Worm (Caenorhabditis elegans) whole organism, L3 larva: ENCODE results near the gene W05H7.1.

Source experiments
- R02D3.7 ChIP-seq: fragments of 150-350 bp; optimal IDR thresholded peaks from 2 replicates; lab custom pipeline; 2014; ENCODE audit warnings: missing biosample characterization, missing genetic modification characterization
- ZK546.5 ChIP-seq: sonication (generic microtip); optimal IDR thresholded peaks from 2 replicates; lab custom pipeline; 2017; ENCODE audit warnings: missing biosample characterization, missing genetic modification characterization
- aly-2 ChIP-seq: fragments of 150-350 bp; optimal IDR thresholded peaks from 2 replicates; lab custom pipeline; 2014; ENCODE audit warnings: missing biosample characterization, missing genetic modification characterization
- ama-1 ChIP-seq: fragments of 150-350 bp; optimal IDR thresholded peaks from 2 replicates; lab custom pipeline; 2018
- ceh-16 ChIP-seq: sonication (generic microtip); optimal IDR thresholded peaks from 2 replicates; lab custom pipeline; 2017; ENCODE audit warnings: missing biosample characterization, missing genetic modification characterization
- ceh-28 ChIP-seq: fragments of 150-350 bp; optimal IDR thresholded peaks from 2 replicates; lab custom pipeline; 2014; ENCODE audit warnings: missing biosample characterization, missing genetic modification reagents, missing genetic modification characterization
- ceh-82 ChIP-seq: fragments of 150-350 bp; optimal IDR thresholded peaks from 2 replicates; lab custom pipeline; 2014; ENCODE audit warnings: missing biosample characterization, missing genetic modification characterization
- ceh-9 ChIP-seq: sonication (generic microtip); optimal IDR thresholded peaks from 2 replicates; lab custom pipeline; 2018; ENCODE audit warnings: missing biosample characterization, missing genetic modification characterization
- daf-12 ChIP-seq: fragments of 150-350 bp; optimal IDR thresholded peaks from 2 replicates; lab custom pipeline; 2014; ENCODE audit warnings: missing biosample characterization, missing genetic modification reagents, missing genetic modification characterization
- egl-27 ChIP-seq: sonication (generic microtip); optimal IDR thresholded peaks from 4 replicates; lab custom pipeline; 2017; ENCODE audit warnings: missing biosample characterization, missing genetic modification reagents, missing genetic modification characterization
- egl-5 ChIP-seq: fragments of 150-350 bp; optimal IDR thresholded peaks from 2 replicates; lab custom pipeline; 2017; ENCODE audit warnings: missing biosample characterization, missing genetic modification reagents, missing genetic modification characterization, inconsistent platforms
- elt-1 ChIP-seq: fragments of 150-350 bp; optimal IDR thresholded peaks from 2 replicates; lab custom pipeline; 2014; ENCODE audit warnings: missing biosample characterization, missing genetic modification characterization
- elt-2 ChIP-seq: sonication (generic microtip); optimal IDR thresholded peaks from 2 replicates; lab custom pipeline; 2016; ENCODE audit warnings: missing genetic modification reagents, mild to moderate bottlenecking, missing genetic modification characterization, missing compliant biosample characterization
- elt-3 ChIP-seq, 3 experiments: fragments of 150-350 bp in 1 of 3; sonication (generic microtip) in 2 of 3; optimal IDR thresholded peaks; 2 replicates in 2 of 3; 4 replicates in 1 of 3; lab custom pipeline; 2014 to 2017; ENCODE audit warnings: missing biosample characterization in 3 of 3, missing genetic modification characterization in 3 of 3
- eor-1 ChIP-seq, 2 experiments: fragments of 150-350 bp; optimal IDR thresholded peaks; 2 replicates each; lab custom pipeline; 2014 to 2018; ENCODE audit warnings: missing biosample characterization in 2 of 2, missing genetic modification characterization in 2 of 2
- fkh-10 ChIP-seq: sonication (generic microtip); optimal IDR thresholded peaks from 2 replicates; lab custom pipeline; 2017; ENCODE audit warnings: missing biosample characterization, missing genetic modification reagents, missing genetic modification characterization
- fkh-2 ChIP-seq: fragments of 150-350 bp; optimal IDR thresholded peaks from 2 replicates; lab custom pipeline; 2014; ENCODE audit warnings: missing biosample characterization, missing genetic modification reagents, missing genetic modification characterization
- fos-1 ChIP-seq: fragments of 150-350 bp; optimal IDR thresholded peaks from 2 replicates; lab custom pipeline; 2014; ENCODE audit warnings: missing biosample characterization, missing genetic modification characterization
- hmg-11 ChIP-seq: sonication (generic microtip); optimal IDR thresholded peaks from 2 replicates; lab custom pipeline; 2016; ENCODE audit warnings: missing genetic modification characterization, missing compliant biosample characterization
- jun-1 ChIP-seq: fragments of 150-350 bp; optimal IDR thresholded peaks from 2 replicates; lab custom pipeline; 2014; ENCODE audit warnings: missing biosample characterization, missing genetic modification reagents, missing genetic modification characterization
- lin-15B ChIP-seq: fragments of 150-350 bp; optimal IDR thresholded peaks from 2 replicates; lab custom pipeline; 2014; ENCODE audit warnings: missing biosample characterization, missing genetic modification characterization
- lin-39 ChIP-seq: fragments of 150-350 bp; optimal IDR thresholded peaks from 2 replicates; lab custom pipeline; 2018; ENCODE audit warnings: missing biosample characterization, missing genetic modification reagents, missing genetic modification characterization
- lsy-12 ChIP-seq: sonication (generic microtip); optimal IDR thresholded peaks from 2 replicates; lab custom pipeline; 2016; ENCODE audit warnings: mild to moderate bottlenecking, missing genetic modification characterization, missing compliant biosample characterization
- mdl-1 ChIP-seq: fragments of 150-350 bp; optimal IDR thresholded peaks from 2 replicates; lab custom pipeline; 2014; ENCODE audit warnings: missing biosample characterization, missing genetic modification characterization
- mml-1 ChIP-seq: fragments of 150-350 bp; sonication (generic microtip); optimal IDR thresholded peaks from 3 replicates; lab custom pipeline; 2014; ENCODE audit warnings: missing biosample characterization, missing genetic modification characterization
- nfya-1 ChIP-seq: sonication (generic microtip); optimal IDR thresholded peaks from 2 replicates; lab custom pipeline; 2017; ENCODE audit warnings: missing genetic modification characterization, mild to moderate bottlenecking, missing compliant biosample characterization, antibody characterized with exemption, moderate library complexity; ENCODE audit not compliant: insufficient read depth
- nhr-11 ChIP-seq: fragments of 150-350 bp; optimal IDR thresholded peaks from 2 replicates; lab custom pipeline; 2014; ENCODE audit warnings: missing biosample characterization, missing genetic modification characterization
- nhr-12 ChIP-seq: fragments of 150-350 bp; optimal IDR thresholded peaks from 2 replicates; lab custom pipeline; 2014; ENCODE audit warnings: missing biosample characterization, missing genetic modification characterization
- nhr-23 ChIP-seq: fragments of 150-350 bp; optimal IDR thresholded peaks from 2 replicates; lab custom pipeline; 2014; ENCODE audit warnings: missing biosample characterization, missing genetic modification reagents, missing genetic modification characterization
- nhr-237 ChIP-seq: fragments of 150-350 bp; optimal IDR thresholded peaks from 2 replicates; lab custom pipeline; 2014; ENCODE audit warnings: missing biosample characterization, missing genetic modification characterization
- nhr-25 ChIP-seq: sonication (generic microtip); optimal IDR thresholded peaks from 2 replicates; lab custom pipeline; 2017; ENCODE audit warnings: missing biosample characterization, missing genetic modification characterization
- nhr-28 ChIP-seq: fragments of 150-350 bp; optimal IDR thresholded peaks from 2 replicates; lab custom pipeline; 2014; ENCODE audit warnings: missing biosample characterization, missing genetic modification characterization
- nhr-43 ChIP-seq: sonication (generic microtip); optimal IDR thresholded peaks from 2 replicates; lab custom pipeline; 2016; ENCODE audit warnings: mild to moderate bottlenecking, missing genetic modification characterization, missing compliant biosample characterization; ENCODE audit not compliant: poor library complexity, severe bottlenecking
- nhr-67 ChIP-seq: fragments of 150-350 bp; optimal IDR thresholded peaks from 2 replicates; lab custom pipeline; 2014; ENCODE audit warnings: missing biosample characterization, missing genetic modification characterization
- nhr-76 ChIP-seq: fragments of 150-350 bp; sonication (generic microtip); optimal IDR thresholded peaks from 5 replicates; lab custom pipeline; 2014; ENCODE audit warnings: missing biosample characterization, missing genetic modification characterization
- nhr-77 ChIP-seq: fragments of 150-350 bp; optimal IDR thresholded peaks from 2 replicates; lab custom pipeline; 2014; ENCODE audit warnings: missing biosample characterization, missing genetic modification characterization
- pha-4 ChIP-seq: fragments of 150-350 bp; optimal IDR thresholded peaks from 2 replicates; lab custom pipeline; 2014; ENCODE audit warnings: missing biosample characterization, missing genetic modification reagents, missing genetic modification characterization
- pqm-1 ChIP-seq: fragments of 150-350 bp; optimal IDR thresholded peaks from 2 replicates; lab custom pipeline; 2017; ENCODE audit warnings: missing biosample characterization, missing genetic modification characterization, inconsistent platforms
- sea-2 ChIP-seq: fragments of 150-350 bp; sonication (generic microtip); optimal IDR thresholded peaks from 4 replicates; lab custom pipeline; 2014; ENCODE audit warnings: missing biosample characterization, missing genetic modification reagents, missing genetic modification characterization
- skn-1 ChIP-seq: fragments of 150-350 bp; optimal IDR thresholded peaks from 2 replicates; lab custom pipeline; 2014; ENCODE audit warnings: missing biosample characterization, missing genetic modification characterization
- tbx-2 ChIP-seq: sonication (generic microtip); optimal IDR thresholded peaks from 2 replicates; lab custom pipeline; 2016; ENCODE audit warnings: mild to moderate bottlenecking, missing genetic modification characterization, missing compliant biosample characterization
- unc-39 ChIP-seq: sonication (generic microtip); optimal IDR thresholded peaks from 4 replicates; lab custom pipeline; 2017; ENCODE audit warnings: missing biosample characterization, missing genetic modification characterization
- unc-62 ChIP-seq: fragments of 150-350 bp; sonication (generic microtip); optimal IDR thresholded peaks from 4 replicates; lab custom pipeline; 2014; ENCODE audit warnings: missing biosample characterization, missing genetic modification reagents, missing genetic modification characterization
- zag-1 ChIP-seq: fragments of 150-350 bp; optimal IDR thresholded peaks from 2 replicates; lab custom pipeline; 2014; ENCODE audit warnings: missing biosample characterization, missing genetic modification characterization
- ztf-11 ChIP-seq: fragments of 150-350 bp; optimal IDR thresholded peaks from 2 replicates; lab custom pipeline; 2014; ENCODE audit warnings: missing biosample characterization, missing genetic modification characterization
- ztf-4 ChIP-seq: fragments of 150-350 bp; optimal IDR thresholded peaks from 2 replicates; lab custom pipeline; 2014; ENCODE audit warnings: missing biosample characterization, missing genetic modification characterization

Gene W05H7.1

DNA sequence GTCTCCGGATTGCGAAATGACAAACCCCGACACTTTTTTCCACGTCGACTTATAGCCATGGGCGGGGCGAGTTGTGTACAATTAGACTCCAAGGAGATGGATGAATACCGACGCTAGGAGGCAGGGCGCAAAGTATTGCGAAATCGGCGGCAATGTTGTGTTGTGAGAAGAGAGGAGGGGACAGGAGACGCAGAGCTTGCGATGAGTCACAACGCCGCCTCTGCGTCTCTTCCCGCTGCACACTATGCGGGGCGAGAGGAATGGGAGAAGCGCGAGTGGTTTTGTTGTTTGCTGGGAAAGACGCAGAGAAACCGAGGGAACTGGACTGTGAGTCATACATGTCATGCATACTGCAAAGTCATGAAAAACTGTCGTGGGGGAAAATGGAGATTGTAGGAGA is 3.8 kb downstream of the W05H7.1 start (continued):
- TF ChIP-seq ceh-82 (tag; lab: Kevin White, UChicago) (peak; percentile 81), nfya-1 (peak; percentile 88), elt-1 (tag; lab: Kevin White, UChicago) (peak; percentile 6), ztf-11 (tag; lab: Kevin White, UChicago) (no peak), nhr-11 (peak; percentile 84), tbx-2 (tag; lab: Kevin White, UChicago) (peak; percentile 84), elt-3 (tag; optimal IDR thresholded peaks at IDR 0.05; lab: Kevin White, UChicago) (peak in 2 of 3 experiments; percentile 44 to 77), nhr-43 (tag; lab: Kevin White, UChicago) (peak; percentile 74), R02D3.7 (tag; lab: Kevin White, UChicago) (peak; percentile 57), unc-39 (tag; lab: Kevin White, UChicago) (peak; percentile 16), lin-15B (tag; lab: Kevin White, UChicago) (peak; percentile 48), fkh-10 (GFP tag; lab: Kevin White, UChicago) (peak; percentile 44), pqm-1 (tag; lab: Kevin White, UChicago) (peak; percentile 55), jun-1 (tag; lab: Kevin White, UChicago) (peak; percentile 99), nhr-25 (peak; percentile 98), fos-1 (tag; lab: Kevin White, UChicago) (peak; percentile 100), nhr-23 (peak; percentile 93), elt-2 (tag; lab: Kevin White, UChicago) (peak; percentile 83), nhr-28 (tag; lab: Kevin White, UChicago) (no peak), ceh-9 (tag; lab: Kevin White, UChicago) (no peak)

DNA sequence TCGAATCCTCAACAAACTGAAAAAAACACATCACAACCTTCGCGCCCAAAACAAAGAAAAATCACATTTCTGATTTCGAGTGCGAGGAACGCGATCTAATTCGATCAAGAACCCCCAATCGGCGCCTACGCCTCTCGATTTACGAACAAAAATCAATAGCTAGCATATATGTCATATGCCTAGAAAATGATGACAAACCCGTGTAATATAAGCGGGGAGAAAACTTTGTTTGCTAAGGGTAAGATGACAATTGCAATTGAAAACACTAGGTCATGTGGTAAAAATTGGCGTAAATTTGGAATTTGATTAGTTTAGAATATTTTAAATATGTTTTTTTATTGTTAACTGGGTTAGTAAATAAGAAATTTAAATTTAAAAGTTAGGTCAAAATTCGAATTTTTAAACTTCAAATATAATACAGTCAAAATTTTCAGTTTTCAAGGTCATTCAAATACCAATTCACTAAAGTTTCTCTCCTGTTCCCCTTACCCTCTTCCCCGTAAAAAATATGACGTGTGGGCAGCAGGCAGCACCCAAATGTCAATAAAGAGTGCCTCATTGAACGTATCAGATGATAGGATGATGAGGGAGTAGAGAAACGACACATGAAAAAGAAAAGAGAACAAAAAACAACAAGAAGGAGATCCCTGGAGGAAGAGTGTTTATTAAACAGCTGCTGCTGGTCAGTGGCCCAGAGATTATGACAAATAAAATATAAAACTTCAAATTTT is 5.9 kb downstream of the W05H7.1 start:
- TF ChIP-seq R02D3.7 (tag; lab: Kevin White, UChicago) (no peak), ceh-9 (tag; lab: Kevin White, UChicago) (no peak), elt-3 (tag; optimal IDR thresholded peaks at IDR 0.05; lab: Kevin White, UChicago) (no peak), ceh-82 (tag; lab: Kevin White, UChicago) (no peak), lin-15B (tag; lab: Kevin White, UChicago) (no peak), nhr-11 (no peak), mdl-1 (tag; lab: Kevin White, UChicago) (no peak), ceh-16 (tag; lab: Kevin White, UChicago) (no peak), nhr-28 (tag; lab: Kevin White, UChicago) (no peak), jun-1 (tag; lab: Kevin White, UChicago) (no peak), nhr-77 (tag; lab: Kevin White, UChicago) (no peak), nfya-1 (peak; percentile 39), eor-1 (tag; optimal IDR thresholded peaks at IDR 0.05; lab: Kevin White, UChicago) (no peak), nhr-76 (tag; lab: Kevin White, UChicago) (no peak), ztf-4 (no peak), nhr-23 (peak; percentile 21), ZK546.5 (tag; lab: Kevin White, UChicago) (no peak), mml-1 (tag; lab: Kevin White, UChicago) (no peak), ceh-28 (peak; percentile 9), daf-12 (tag; lab: Kevin White, UChicago) (no peak), ama-1 (lab: Kevin White, UChicago) (no peak), fos-1 (tag; lab: Kevin White, UChicago) (no peak), zag-1 (tag; lab: Kevin White, UChicago) (no peak), unc-39 (tag; lab: Kevin White, UChicago) (no peak), lin-39 (no peak), lsy-12 (tag; lab: Kevin White, UChicago) (no peak), aly-2 (tag; lab: Kevin White, UChicago) (no peak), nhr-25 (peak; percentile 57), hmg-11 (tag; lab: Kevin White, UChicago) (no peak), egl-5 (peak; percentile 86), unc-62 (GFP tag; lab: Kevin White, UChicago) (no peak), sea-2 (GFP tag; lab: Kevin White, UChicago) (no peak), egl-27 (tag; lab: Kevin White, UChicago) (peak; percentile 42), elt-2 (tag; lab: Kevin White, UChicago) (peak; percentile 45), fkh-2 (tag; lab: Kevin White, UChicago) (no peak), ztf-11 (tag; lab: Kevin White, UChicago) (no peak), nhr-43 (tag; lab: Kevin White, UChicago) (peak; percentile 17), pha-4 (tag; lab: Kevin White, UChicago) (peak; percentile 99), nhr-67 (tag; lab: Kevin White, UChicago) (no peak), nhr-237 (no peak), fkh-10 (GFP tag; lab: Kevin White, UChicago) (no peak), tbx-2 (tag; lab: Kevin White, UChicago) (no peak), skn-1 (tag; lab: Kevin White, UChicago) (peak; percentile 91), nhr-12 (tag; lab: Kevin White, UChicago) (no peak), pqm-1 (tag; lab: Kevin White, UChicago) (peak; percentile 57)
